Fruit fly (Drosophila melanogaster) whole organism, embryonic: ENCODE data around the gene CG15306.

Source experiments
- CG10543 ChIP-seq: fragments of 200-800 bp; sonication (Bioruptor generic); optimal IDR thresholded peaks from 3 replicates; lab custom pipeline; 2017; ENCODE audit warnings: missing biosample characterization, mild to moderate bottlenecking, missing genetic modification characterization, moderate library complexity
- CG11085 ChIP-seq: fragments of 200-800 bp; sonication (Bioruptor generic); IDR thresholded peaks from 2 replicates; pipeline ENCODE4 v1.3.6; 2022; ENCODE audit warnings: missing biosample characterization, missing genetic modification characterization
- CG12391 ChIP-seq: fragments of 200-800 bp; sonication (Bioruptor generic); optimal IDR thresholded peaks from 3 replicates; lab custom pipeline; 2018; ENCODE audit warnings: missing biosample characterization, mild to moderate bottlenecking, missing genetic modification characterization, moderate library complexity
- CG15601 ChIP-seq: fragments of 200-800 bp; sonication (Bioruptor generic); optimal IDR thresholded peaks from 3 replicates; lab custom pipeline; 2019; ENCODE audit warnings: missing biosample characterization, mild to moderate bottlenecking, missing genetic modification characterization, moderate library complexity
- CG8924 ChIP-seq: fragments of 200-800 bp; optimal IDR thresholded peaks from 3 replicates; lab custom pipeline; 2019; ENCODE audit warnings: missing biosample characterization, mild to moderate bottlenecking, missing genetic modification characterization, moderate library complexity
- CTCF ChIP-seq: fragments of 200-800 bp; sonication (Bioruptor generic); optimal IDR thresholded peaks from 2 replicates; lab custom pipeline; 2017; ENCODE audit warnings: missing biosample characterization, mild to moderate bottlenecking, missing genetic modification characterization, moderate library complexity
- Dek ChIP-seq: fragments of 200-800 bp; sonication (Bioruptor generic); optimal IDR thresholded peaks from 3 replicates; lab custom pipeline; 2019; ENCODE audit warnings: missing biosample characterization, mild to moderate bottlenecking, missing genetic modification characterization, moderate library complexity
- Hmr ChIP-seq: fragments of 200-800 bp; sonication (Bioruptor generic); optimal IDR thresholded peaks from 3 replicates; lab custom pipeline; 2017; ENCODE audit warnings: mild to moderate bottlenecking, missing biosample characterization, missing genetic modification reagents, missing genetic modification characterization
- knrl ChIP-seq: fragments of 200-800 bp; sonication (Bioruptor generic); IDR thresholded peaks from 3 replicates; pipeline ENCODE4 v1.3.6; 2022; ENCODE audit warnings: missing biosample characterization, missing genetic modification characterization; ENCODE audit not compliant: partially characterized antibody
- tna ChIP-seq: fragments of 200-800 bp; sonication (Bioruptor generic); IDR thresholded peaks from 2 replicates; pipeline ENCODE4 v1.3.6; 2022; ENCODE audit warnings: missing biosample characterization, missing genetic modification characterization; ENCODE audit not compliant: partially characterized antibody
- trem ChIP-seq: fragments of 200-800 bp; optimal IDR thresholded peaks from 3 replicates; lab custom pipeline; 2019; ENCODE audit warnings: missing biosample characterization, mild to moderate bottlenecking, missing genetic modification characterization, moderate library complexity
- usp ChIP-seq: fragments of >200 bp; optimal IDR thresholded peaks from 2 replicates; lab custom pipeline; 2017; ENCODE audit warnings: missing biosample characterization, missing genetic modification characterization
- zen2 ChIP-seq: fragments of 200-800 bp; sonication (Bioruptor generic); IDR thresholded peaks from 3 replicates; pipeline ENCODE4 v1.3.6; 2022; ENCODE audit warnings: missing biosample characterization, missing genetic modification characterization; ENCODE audit not compliant: partially characterized antibody

DNA sequence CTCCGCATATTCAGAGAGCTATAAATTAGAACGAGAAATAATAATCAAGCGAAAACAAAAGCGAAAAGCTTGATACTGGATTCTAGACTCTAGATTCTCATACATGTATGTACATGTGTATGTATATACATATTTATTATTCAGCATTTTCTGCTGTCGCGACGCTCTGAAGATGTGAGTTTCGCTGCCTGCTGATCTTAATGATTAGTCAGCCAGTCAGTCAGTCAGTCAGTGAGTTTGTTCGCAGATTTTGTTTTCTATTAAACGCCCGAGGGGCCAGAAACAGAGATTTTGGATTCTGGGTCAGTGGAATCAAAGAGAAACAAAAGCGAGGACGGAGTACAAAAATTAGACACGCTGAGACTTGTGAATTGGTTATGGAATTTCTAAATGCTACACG lies 9.3 kb downstream of the CG15306 start:
- TF ChIP-seq CG15601 (tag; lab: Kevin White, UChicago), result no peak
- no peak for TF ChIP-seq Hmr (GFP tag; lab: Kevin White, UChicago)
- no peak for TF ChIP-seq trem (tag; lab: Kevin White, UChicago)
- no peak for TF ChIP-seq usp
- TF ChIP-seq knrl (GFP tag; lab: Robert Waterston, UW), result no peak
- TF ChIP-seq CG11085 (GFP tag; lab: Robert Waterston, UW), result no peak
- no peak for TF ChIP-seq CG8924 (tag; lab: Kevin White, UChicago)
- no peak for TF ChIP-seq CTCF (GFP tag; lab: Kevin White, UChicago)
- TF ChIP-seq zen2, result no peak
- no peak for TF ChIP-seq CG10543 (GFP tag; lab: Kevin White, UChicago)
- TF ChIP-seq Dek (tag; lab: Kevin White, UChicago), result no peak
- no peak for TF ChIP-seq tna (GFP tag; lab: Robert Waterston, UW)
- no peak for TF ChIP-seq CG12391 (tag; lab: Kevin White, UChicago)
